Fruit fly (Drosophila melanogaster): ENCODE results near the gene HHEX.

- TF ChIP-seq CTCF (optimal IDR thresholded peaks at IDR 0.05) (no peak), CG8478 (optimal IDR thresholded peaks at IDR 0.05) (no peak)
Observed at dm6 chr3R:21050875-21051274, 29.9 kb downstream of the HHEX start, which contains the start of gene Jhbp15.

Measured in S2 (cell line).